Worm (Caenorhabditis elegans) whole organism, L4/young adult: Measurements from ENCODE around the gene ins-1.

Experiments
- W03F9.2 ChIP-seq: fragments of 150-350 bp; optimal IDR thresholded peaks from 2 replicates; lab custom pipeline; 2014; ENCODE audit warnings: missing biosample characterization, missing genetic modification characterization
- dao-5 ChIP-seq: sonication (generic microtip); optimal IDR thresholded peaks from 2 replicates; lab custom pipeline; 2016; ENCODE audit warnings: missing genotype, missing genetic modification characterization, moderate library complexity, missing compliant biosample characterization
- him-1 ChIP-seq: sonication (generic microtip); optimal IDR thresholded peaks from 2 replicates; lab custom pipeline; 2016; ENCODE audit warnings: missing genotype, missing genetic modification reagents, missing genetic modification characterization, missing compliant biosample characterization

ce11 chrIV:10420440-10420839, 16.1 kb upstream of the ins-1 start:
- TF ChIP-seq W03F9.2 (tag; lab: Kevin White, UChicago) = no peak
- no peak for TF ChIP-seq dao-5 (tag; lab: Kevin White, UChicago)
- TF ChIP-seq him-1 = no peak
